Fruit fly (Drosophila melanogaster): ENCODE results near the gene hoe1.

DNA sequence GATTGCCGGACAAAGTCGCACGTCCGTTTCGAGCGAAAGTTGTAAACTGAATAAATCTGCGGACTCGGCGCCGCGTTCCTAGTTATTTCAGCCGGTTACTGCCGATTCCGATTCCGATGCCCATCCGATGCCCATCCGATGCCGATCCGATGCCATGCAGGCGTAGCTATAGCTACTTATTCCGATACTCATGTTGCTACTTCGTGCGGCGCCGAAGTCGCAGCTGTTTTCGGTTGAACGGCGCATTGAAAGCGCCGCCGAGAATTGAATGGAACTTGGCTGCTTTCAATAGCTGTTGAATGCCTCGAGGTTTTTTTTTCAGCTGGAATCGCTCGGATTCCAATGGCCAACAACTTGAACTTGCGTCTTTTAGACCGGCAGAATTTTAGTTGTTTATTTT, 3.8 kb downstream of the hoe1 start:
- TF ChIP-seq insv (optimal IDR thresholded peaks at IDR 0.05) (no peak), psq (optimal IDR thresholded peaks at IDR 0.05) (no peak), Myc (optimal IDR thresholded peaks at IDR 0.05) (no peak), ttk (optimal IDR thresholded peaks at IDR 0.05) (no peak), h (optimal IDR thresholded peaks at IDR 0.05) (no peak), Sin3A (optimal IDR thresholded peaks at IDR 0.05) (no peak)

All from Kc167 (cell line).